Worm (Caenorhabditis elegans): ENCODE data around the gene lin-32.

The lin-32 gene

ce11 chrX:2237438-2237961 is 7.6 kb upstream of the lin-32 start, which contains the start of gene vha-15 (continued):
- TF ChIP-seq ctbp-1 (GFP tag; IDR thresholded peaks at IDR 0.05) (peak; percentile 69), zag-1 (tag; optimal IDR thresholded peaks at IDR 0.05) (no peak), lim-7 (GFP tag; IDR thresholded peaks at IDR 0.05) (no peak), gei-8 (GFP tag; optimal IDR thresholded peaks at IDR 0.05) (no peak), madf-9 (GFP tag; conservative IDR thresholded peaks at IDR 0.05) (no peak), daf-12 (tag; optimal IDR thresholded peaks at IDR 0.05) (no peak), daf-19 (GFP tag; conservative IDR thresholded peaks at IDR 0.05) (no peak), zfp-2 (tag; optimal IDR thresholded peaks at IDR 0.05) (peak; percentile 4), skn-1 (tag; optimal IDR thresholded peaks at IDR 0.05) (no peak), F10B5.3 (tag; optimal IDR thresholded peaks at IDR 0.05) (no peak), php-3 (GFP tag; IDR thresholded peaks at IDR 0.05) (no peak), saeg-2 (GFP tag; IDR thresholded peaks at IDR 0.05) (no peak), lin-29 (GFP tag; IDR thresholded peaks at IDR 0.05) (no peak), mxl-2 (GFP tag; conservative IDR thresholded peaks at IDR 0.05) (no peak), Y105C5A.15 (GFP tag; IDR thresholded peaks at IDR 0.05) (no peak), T20F7.1 (GFP tag; optimal IDR thresholded peaks at IDR 0.05) (no peak), madf-5 (GFP tag; IDR thresholded peaks at IDR 0.05) (no peak), set-16 (GFP tag; IDR thresholded peaks at IDR 0.05) (no peak), fos-1 (tag; optimal IDR thresholded peaks at IDR 0.05) (no peak), zfp-3 (GFP tag; conservative IDR thresholded peaks at IDR 0.05) (no peak), mdl-1 (tag; optimal IDR thresholded peaks at IDR 0.05) (peak in 1 of 2 experiments; percentile 60), rbr-2 (tag; optimal IDR thresholded peaks at IDR 0.05) (peak; percentile 82), ZK337.2 (GFP tag; IDR thresholded peaks at IDR 0.05) (no peak), F26F4.8 (GFP tag; conservative IDR thresholded peaks at IDR 0.05) (no peak), nhr-28 (tag; optimal IDR thresholded peaks at IDR 0.05) (peak; percentile 71), snpc-4 (tag; optimal IDR thresholded peaks at IDR 0.05) (no peak), mes-2 (tag; optimal IDR thresholded peaks at IDR 0.05; ENCODE audit: poor library complexity, severe bottlenecking) (peak; percentile 85), aha-1 (tag) (peak; percentile 89), dpl-1 (GFP tag; optimal IDR thresholded peaks at IDR 0.05) (peak; percentile 58), dmd-6 (GFP tag; IDR thresholded peaks at IDR 0.05) (peak; percentile 66), nhr-11 (tag; optimal IDR thresholded peaks at IDR 0.05) (peak; percentile 61), R02D3.7 (tag; optimal IDR thresholded peaks at IDR 0.05) (no peak), T26A8.4 (GFP tag; IDR thresholded peaks at IDR 0.05) (no peak), dmd-8 (GFP tag; IDR thresholded peaks at IDR 0.05) (no peak), lin-13 (GFP tag; optimal IDR thresholded peaks at IDR 0.05) (peak; percentile 79), nhr-102 (tag; optimal IDR thresholded peaks at IDR 0.05) (no peak), mxl-3 (GFP tag; optimal IDR thresholded peaks at IDR 0.05) (no peak), nhr-42 (GFP tag; IDR thresholded peaks at IDR 0.05) (no peak), lin-1 (GFP tag; IDR thresholded peaks at IDR 0.05) (no peak), cey-2 (tag; optimal IDR thresholded peaks at IDR 0.05; ENCODE audit: borderline replicate concordance, insufficient read depth) (no peak), nhr-111 (GFP tag; optimal IDR thresholded peaks at IDR 0.05) (no peak), dmd-9 (GFP tag; IDR thresholded peaks at IDR 0.05) (no peak), ces-1 (GFP tag; optimal IDR thresholded peaks at IDR 0.05) (no peak), mep-1 (tag; optimal IDR thresholded peaks at IDR 0.05) (peak; percentile 88), lin-15B (tag; optimal IDR thresholded peaks at IDR 0.05) (no peak), hlh-11 (tag; optimal IDR thresholded peaks at IDR 0.05) (peak; percentile 81), unc-39 (tag; optimal IDR thresholded peaks at IDR 0.05) (no peak), ceh-20 (GFP tag; IDR thresholded peaks at IDR 0.05) (no peak), snpc-1.2 (GFP tag; IDR thresholded peaks at IDR 0.05) (no peak), hlh-30 (tag; optimal IDR thresholded peaks at IDR 0.05; ENCODE audit: insufficient read depth) (peak; percentile 76), ceh-28 (tag; optimal IDR thresholded peaks at IDR 0.05) (peak; percentile 65), dve-1 (tag; optimal IDR thresholded peaks at IDR 0.05; ENCODE audit: insufficient read depth) (peak; percentile 80)
